Worm (Caenorhabditis elegans) whole organism, late embryonic: ENCODE results near the gene aakg-2.
"Not testable (repeated sequence)": the region's sequence is repeated elsewhere in the genome, so short reads cannot be mapped to it uniquely, and the experiment has no call there.

ENCODE experiments used
- C08G9.2 ChIP-seq: sonication (generic microtip); optimal IDR thresholded peaks from 2 replicates; lab custom pipeline; 2016; ENCODE audit warnings: mild to moderate bottlenecking, missing genetic modification characterization, moderate library complexity, missing compliant biosample characterization
- K02D7.2 ChIP-seq: sonication (generic microtip); optimal IDR thresholded peaks from 2 replicates; lab custom pipeline; 2017; ENCODE audit warnings: mild to moderate bottlenecking, missing genetic modification characterization, missing compliant biosample characterization
- ama-1 ChIP-seq: fragments of 150-350 bp; optimal IDR thresholded peaks from 2 replicates; lab custom pipeline; 2014
- ceh-19 ChIP-seq: fragments of 200-800 bp; sonication (Bioruptor generic); optimal IDR thresholded peaks from 2 replicates; lab custom pipeline; 2018; ENCODE audit warnings: mild to moderate bottlenecking, missing genetic modification characterization, missing compliant biosample characterization
- ceh-2 ChIP-seq: sonication (generic microtip); optimal IDR thresholded peaks from 2 replicates; lab custom pipeline; 2016; ENCODE audit warnings: missing genotype, missing genetic modification characterization, missing compliant biosample characterization
- ceh-24 ChIP-seq: sonication (generic microtip); optimal IDR thresholded peaks from 2 replicates; lab custom pipeline; 2016; ENCODE audit warnings: mild to moderate bottlenecking, missing genetic modification characterization, missing compliant biosample characterization
- ceh-31 ChIP-seq: sonication (generic microtip); optimal IDR thresholded peaks from 2 replicates; lab custom pipeline; 2016; ENCODE audit warnings: missing genetic modification characterization, missing compliant biosample characterization
- ceh-34 ChIP-seq: sonication (generic microtip); optimal IDR thresholded peaks from 2 replicates; lab custom pipeline; 2016; ENCODE audit warnings: mild to moderate bottlenecking, missing genetic modification characterization, missing compliant biosample characterization
- ceh-48 ChIP-seq: sonication (generic microtip); optimal IDR thresholded peaks from 2 replicates; lab custom pipeline; 2016; ENCODE audit warnings: missing genetic modification characterization, inconsistent platforms, missing compliant biosample characterization
- che-1 ChIP-seq: sonication (generic microtip); optimal IDR thresholded peaks from 2 replicates; lab custom pipeline; 2016; ENCODE audit warnings: mild to moderate bottlenecking, missing genetic modification characterization, missing compliant biosample characterization
- dmd-4 ChIP-seq: sonication (generic microtip); optimal IDR thresholded peaks from 2 replicates; lab custom pipeline; 2016; ENCODE audit warnings: borderline replicate concordance, missing genetic modification characterization, missing compliant biosample characterization
- dve-1 ChIP-seq: sonication (generic microtip); optimal IDR thresholded peaks from 2 replicates; lab custom pipeline; 2017; ENCODE audit warnings: antibody characterized with exemption, mild to moderate bottlenecking, missing genetic modification characterization, missing compliant biosample characterization
- elt-4 ChIP-seq: sonication (generic microtip); optimal IDR thresholded peaks from 2 replicates; lab custom pipeline; 2016; ENCODE audit warnings: missing genetic modification characterization, missing compliant biosample characterization
- ets-4 ChIP-seq: sonication (generic microtip); optimal IDR thresholded peaks from 2 replicates; lab custom pipeline; 2016; ENCODE audit warnings: missing genetic modification characterization, missing compliant biosample characterization
- fax-1 ChIP-seq: sonication (generic microtip); optimal IDR thresholded peaks from 2 replicates; lab custom pipeline; 2016; ENCODE audit warnings: missing genotype, missing genetic modification characterization, missing compliant biosample characterization
- fkh-10 ChIP-seq: fragments of 150-350 bp; optimal IDR thresholded peaks from 2 replicates; lab custom pipeline; 2014; ENCODE audit warnings: missing biosample characterization, missing genetic modification reagents, missing genetic modification characterization
- fkh-6 ChIP-seq: sonication (generic microtip); optimal IDR thresholded peaks from 2 replicates; lab custom pipeline; 2016; ENCODE audit warnings: missing genetic modification characterization, missing compliant biosample characterization
- hlh-13 ChIP-seq: fragments of 200-800 bp; sonication (Bioruptor generic); optimal IDR thresholded peaks from 2 replicates; lab custom pipeline; 2018; ENCODE audit warnings: mild to moderate bottlenecking, missing genetic modification characterization, missing compliant biosample characterization
- hlh-15 ChIP-seq: sonication (generic microtip); optimal IDR thresholded peaks from 2 replicates; lab custom pipeline; 2016; ENCODE audit warnings: missing genetic modification characterization, missing compliant biosample characterization
- hlh-30 ChIP-seq: sonication (generic microtip); optimal IDR thresholded peaks from 2 replicates; lab custom pipeline; 2017; ENCODE audit warnings: antibody characterized with exemption, missing genetic modification characterization, missing compliant biosample characterization; ENCODE audit not compliant: insufficient read depth
- hlh-6 ChIP-seq: sonication (generic microtip); optimal IDR thresholded peaks from 2 replicates; lab custom pipeline; 2016; ENCODE audit warnings: missing genotype, missing genetic modification characterization, missing compliant biosample characterization
- lin-11 ChIP-seq: fragments of 200-800 bp; sonication (Bioruptor generic); optimal IDR thresholded peaks from 2 replicates; lab custom pipeline; 2018; ENCODE audit warnings: mild to moderate bottlenecking, missing genetic modification characterization, missing compliant biosample characterization
- madf-2 ChIP-seq: sonication (generic microtip); optimal IDR thresholded peaks from 2 replicates; lab custom pipeline; 2017; ENCODE audit warnings: missing genetic modification characterization, missing compliant biosample characterization
- mec-3 ChIP-seq: sonication (generic microtip); optimal IDR thresholded peaks from 2 replicates; lab custom pipeline; 2016; ENCODE audit warnings: borderline replicate concordance, missing genetic modification characterization, missing compliant biosample characterization
- nfya-1 ChIP-seq: sonication (generic microtip); optimal IDR thresholded peaks from 2 replicates; lab custom pipeline; 2017; ENCODE audit warnings: missing genetic modification characterization, mild to moderate bottlenecking, missing compliant biosample characterization, antibody characterized with exemption, moderate library complexity
- npax-4 ChIP-seq: sonication (generic microtip); optimal IDR thresholded peaks from 2 replicates; lab custom pipeline; 2016; ENCODE audit warnings: missing genetic modification characterization, missing compliant biosample characterization
- pax-1 ChIP-seq: fragments of 150-350 bp; optimal IDR thresholded peaks from 2 replicates; lab custom pipeline; 2014; ENCODE audit warnings: missing biosample characterization, missing genetic modification characterization
- pqm-1 ChIP-seq: sonication (generic microtip); optimal IDR thresholded peaks from 2 replicates; lab custom pipeline; 2016; ENCODE audit warnings: missing genetic modification characterization, missing compliant biosample characterization
- rnt-1 ChIP-seq: sonication (generic microtip); optimal IDR thresholded peaks from 2 replicates; lab custom pipeline; 2016; ENCODE audit warnings: missing genetic modification characterization, missing compliant biosample characterization
- syd-9 ChIP-seq: sonication (generic microtip); optimal IDR thresholded peaks from 2 replicates; lab custom pipeline; 2016; ENCODE audit warnings: mild to moderate bottlenecking, missing genetic modification characterization, moderate library complexity, missing compliant biosample characterization
- tbx-2 ChIP-seq: sonication (generic microtip); optimal IDR thresholded peaks from 2 replicates; lab custom pipeline; 2016; ENCODE audit warnings: missing genetic modification characterization, missing compliant biosample characterization
- tbx-7 ChIP-seq: sonication (generic microtip); optimal IDR thresholded peaks from 2 replicates; lab custom pipeline; 2016; ENCODE audit warnings: missing genotype, missing genetic modification characterization, missing compliant biosample characterization
- unc-55 ChIP-seq: sonication (generic microtip); optimal IDR thresholded peaks from 2 replicates; lab custom pipeline; 2017; ENCODE audit warnings: missing biosample characterization, missing genetic modification reagents, missing genetic modification characterization
- zip-5 ChIP-seq: sonication (generic microtip); optimal IDR thresholded peaks from 2 replicates; lab custom pipeline; 2016; ENCODE audit warnings: missing genetic modification characterization, missing compliant biosample characterization
- ztf-16 ChIP-seq: sonication (generic microtip); optimal IDR thresholded peaks from 2 replicates; lab custom pipeline; 2017; ENCODE audit warnings: missing genetic modification characterization, missing compliant biosample characterization

The aakg-2 gene

DNA sequence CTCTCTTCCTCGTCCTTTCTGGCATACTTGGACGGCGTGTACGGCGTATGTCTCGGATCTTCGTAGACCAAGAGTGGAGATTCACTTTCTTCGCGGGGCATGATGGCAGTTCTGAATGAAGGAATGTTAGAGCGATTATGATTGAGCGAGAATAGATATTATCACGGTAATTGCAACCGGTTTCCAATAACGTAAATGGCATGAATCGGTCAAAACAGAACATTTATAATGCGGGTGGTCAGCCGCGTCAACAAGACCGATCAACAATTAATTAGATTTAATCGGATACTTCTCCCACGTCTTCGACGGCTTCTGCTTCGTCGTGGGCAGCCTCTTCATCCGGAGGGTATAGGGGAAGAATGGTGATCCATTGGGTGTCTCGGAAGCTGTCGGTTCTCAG lies 34.1 kb downstream of the aakg-2 start, which contains the start of gene F41G4.13:
TSS of gene F41G4.13 (minus strand) at position 101 of the 400 bp plus-strand sequence.
- TF ChIP-seq dve-1, ceh-24, hlh-6 (tag; lab: Kevin White, UChicago): not testable (repeated sequence)

DNA sequence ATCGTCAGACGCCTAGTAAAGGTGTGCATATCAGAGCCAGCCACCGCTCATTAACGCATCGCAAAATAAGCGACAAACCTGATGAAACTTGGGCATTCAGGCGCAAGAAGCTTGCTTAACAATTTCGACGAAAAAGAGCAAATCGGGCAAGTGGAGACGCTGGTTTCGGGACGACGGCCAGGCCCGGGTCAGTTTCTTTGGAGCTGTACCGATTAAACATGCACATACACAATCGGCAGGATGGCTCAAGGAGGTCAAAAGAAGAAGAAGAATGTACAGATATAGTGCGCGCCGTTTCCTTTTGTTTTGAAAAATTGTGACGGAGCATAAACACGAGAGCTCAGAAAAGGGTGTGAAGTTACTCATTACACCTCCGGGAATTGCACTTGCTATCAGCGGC lies 42.3 kb downstream of the aakg-2 start:
- TF ChIP-seq fax-1 (tag; lab: Kevin White, UChicago) (no peak), ceh-31 (tag; lab: Kevin White, UChicago) (peak; percentile 58)

DNA sequence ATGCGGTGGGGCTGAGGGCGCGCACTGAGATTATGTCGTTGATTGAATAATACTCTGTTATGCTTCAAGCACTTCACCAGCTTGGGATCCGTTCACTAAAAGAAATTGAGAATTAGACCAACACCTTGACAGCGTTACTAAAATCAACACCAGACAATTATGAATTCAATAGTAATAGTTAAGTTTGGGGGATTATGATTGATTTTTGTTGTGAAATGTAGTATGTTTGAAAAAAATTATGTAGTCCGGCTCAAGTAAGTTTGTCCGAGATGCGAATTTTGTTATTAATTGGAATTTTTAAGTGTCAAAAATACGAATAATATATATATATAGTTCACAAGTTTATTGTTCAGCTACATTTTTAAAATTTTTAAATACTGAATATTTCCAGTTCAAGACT lies 43.5 kb downstream of the aakg-2 start, which contains the start of gene sto-5:
TSS of gene sto-5 (minus strand) at position 101 of the 400 bp plus-strand sequence.
- no peak for TF ChIP-seq ets-4 (tag; lab: Kevin White, UChicago)
- no peak for TF ChIP-seq ceh-2
- TF ChIP-seq ceh-48: no peak
- no peak for TF ChIP-seq ztf-16 (tag; lab: Kevin White, UChicago)
- no peak for TF ChIP-seq npax-4 (tag; lab: Kevin White, UChicago)
- TF ChIP-seq hlh-6 (tag; lab: Kevin White, UChicago): no peak
- TF ChIP-seq ceh-34 (tag; lab: Kevin White, UChicago): no peak
- no peak for TF ChIP-seq K02D7.2 (tag; lab: Kevin White, UChicago)
- no peak for TF ChIP-seq dmd-4 (tag; lab: Kevin White, UChicago)
- TF ChIP-seq hlh-30 (tag; lab: Kevin White, UChicago): no peak
- TF ChIP-seq mec-3 (tag; lab: Kevin White, UChicago): no peak
- no peak for TF ChIP-seq tbx-2 (tag; lab: Kevin White, UChicago)
- no peak for TF ChIP-seq pqm-1 (tag; lab: Kevin White, UChicago)
- no peak for TF ChIP-seq unc-55
- no peak for TF ChIP-seq elt-4 (tag; lab: Kevin White, UChicago)
- TF ChIP-seq nfya-1 (tag; lab: Kevin White, UChicago): no peak
- TF ChIP-seq fkh-10: no peak
- no peak for TF ChIP-seq zip-5
- no peak for TF ChIP-seq ceh-31 (tag; lab: Kevin White, UChicago)

DNA sequence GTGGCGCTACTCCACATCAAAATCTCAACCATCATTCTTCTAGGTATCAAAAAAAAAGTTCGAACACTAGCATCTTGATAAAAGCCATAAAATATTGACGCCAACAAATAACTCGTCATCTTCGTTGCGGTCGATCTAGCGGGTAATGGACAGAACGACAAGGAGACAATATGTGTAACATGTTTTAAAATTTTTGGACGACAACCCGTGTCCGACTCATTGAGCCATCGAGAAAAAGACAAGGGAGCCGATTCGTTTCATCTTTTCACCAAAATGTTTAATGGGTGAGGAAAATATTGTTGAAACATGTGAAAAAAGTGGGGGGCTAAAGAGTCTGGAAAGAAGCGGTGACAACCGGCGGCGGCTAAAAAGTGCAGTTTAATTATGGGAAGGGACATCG lies 47.3 kb downstream of the aakg-2 start:
- TF ChIP-seq madf-2 (tag; lab: Kevin White, UChicago) (no peak), tbx-2 (tag; lab: Kevin White, UChicago) (no peak), pqm-1 (tag; lab: Kevin White, UChicago) (no peak)

DNA sequence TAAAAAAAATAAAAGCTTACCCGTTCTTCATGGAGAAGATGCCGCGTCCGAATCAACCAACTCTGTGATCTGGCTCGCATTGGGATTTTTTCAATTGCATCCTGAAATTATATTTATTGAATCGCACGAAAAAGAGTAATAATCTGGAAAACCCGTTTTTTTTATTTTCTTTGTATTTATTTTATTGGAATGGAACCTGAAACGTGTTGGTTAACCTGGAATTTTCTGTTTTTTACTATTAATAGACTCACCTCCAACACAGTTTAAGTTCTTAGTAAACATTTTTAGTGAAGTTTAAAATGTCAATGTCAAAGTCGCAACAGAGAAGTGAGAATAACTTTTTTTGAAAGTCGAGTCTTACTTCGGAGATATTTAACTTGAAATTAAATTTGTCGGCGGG lies 50.6 kb downstream of the aakg-2 start:
- no peak for TF ChIP-seq ceh-19
- no peak for TF ChIP-seq fkh-6 (tag; lab: Kevin White, UChicago)
- TF ChIP-seq pax-1 (tag; lab: Kevin White, UChicago): no peak
- TF ChIP-seq mec-3 (tag; lab: Kevin White, UChicago): no peak
- no peak for TF ChIP-seq zip-5
- TF ChIP-seq tbx-7 (tag; lab: Kevin White, UChicago): no peak
- TF ChIP-seq ceh-48: no peak
- no peak for TF ChIP-seq pqm-1 (tag; lab: Kevin White, UChicago)
- no peak for TF ChIP-seq che-1 (tag; lab: Kevin White, UChicago)
- no peak for TF ChIP-seq hlh-15
- TF ChIP-seq lin-11: no peak
- TF ChIP-seq syd-9 (tag; lab: Kevin White, UChicago): no peak
- no peak for TF ChIP-seq ama-1 (lab: Kevin White, UChicago)
- TF ChIP-seq ets-4 (tag; lab: Kevin White, UChicago): no peak
- no peak for TF ChIP-seq hlh-13
- no peak for TF ChIP-seq elt-4 (tag; lab: Kevin White, UChicago)
- TF ChIP-seq rnt-1: no peak
- TF ChIP-seq C08G9.2 (tag; lab: Kevin White, UChicago): no peak
- TF ChIP-seq ceh-34 (tag; lab: Kevin White, UChicago): no peak
- TF ChIP-seq, all 69 proteins: peak for 0
